Fruit fly (Drosophila melanogaster) whole organism, embryonic: ENCODE results near the gene Rbf2.

Experiments
- Ada2b ChIP-seq: fragments of 200-800 bp; sonication (Bioruptor generic); IDR thresholded peaks from 2 replicates; pipeline ENCODE4 v1.3.6; 2022; ENCODE audit warnings: missing biosample characterization, missing genetic modification characterization
- CG10209 ChIP-seq: fragments of 200-800 bp; sonication (Bioruptor generic); optimal IDR thresholded peaks from 3 replicates; lab custom pipeline; 2017; ENCODE audit warnings: missing biosample characterization, mild to moderate bottlenecking, missing genetic modification characterization, missing genetic modification reagents
- CG11560 ChIP-seq: fragments of 200-800 bp; sonication (Bioruptor generic); IDR thresholded peaks from 3 replicates; pipeline ENCODE4 v1.3.6; 2022; ENCODE audit warnings: missing biosample characterization, missing genetic modification characterization
- CG15011 ChIP-seq: fragments of 200-800 bp; sonication (Bioruptor generic); optimal IDR thresholded peaks from 3 replicates; lab custom pipeline; 2018; ENCODE audit warnings: missing biosample characterization, mild to moderate bottlenecking, missing genetic modification characterization
- CG17328 ChIP-seq: fragments of 200-800 bp; sonication (Bioruptor generic); IDR thresholded peaks from 2 replicates; pipeline ENCODE4 v1.3.6; 2022; ENCODE audit warnings: missing biosample characterization, missing genetic modification characterization
- CG2889 ChIP-seq: fragments of 200-800 bp; sonication (Bioruptor generic); IDR thresholded peaks from 3 replicates; pipeline ENCODE4 v1.3.6; 2022; ENCODE audit warnings: missing biosample characterization, missing genetic modification characterization
- CG30403 ChIP-seq: fragments of 200-800 bp; sonication (Bioruptor generic); optimal IDR thresholded peaks from 3 replicates; lab custom pipeline; 2016; ENCODE audit warnings: missing biosample characterization, missing genetic modification characterization
- CG34376 ChIP-seq: fragments of 200-800 bp; sonication (Bioruptor generic); optimal IDR thresholded peaks from 2 replicates; lab custom pipeline; 2018; ENCODE audit warnings: missing biosample characterization, mild to moderate bottlenecking, missing genetic modification characterization
- CG3995 ChIP-seq: fragments of 200-800 bp; sonication (Bioruptor generic); optimal IDR thresholded peaks from 3 replicates; lab custom pipeline; 2016; ENCODE audit warnings: missing biosample characterization, missing genetic modification characterization
- CG43689 ChIP-seq: fragments of 200-800 bp; sonication (Bioruptor generic); IDR thresholded peaks from 2 replicates; pipeline ENCODE4 v1.3.6; 2022; ENCODE audit warnings: missing biosample characterization, missing genetic modification characterization
- CG7357 ChIP-seq: fragments of 200-800 bp; sonication (Bioruptor generic); IDR thresholded peaks from 3 replicates; pipeline ENCODE4 v1.3.6; 2022; ENCODE audit warnings: missing biosample characterization, missing genetic modification characterization
- CkIIα-i1 ChIP-seq: fragments of 200-800 bp; sonication (Bioruptor generic); IDR thresholded peaks from 2 replicates; pipeline ENCODE4 v1.3.6; 2022; ENCODE audit warnings: missing biosample characterization, missing genetic modification characterization
- Dbx ChIP-seq: fragments of 200-800 bp; sonication (Bioruptor generic); IDR thresholded peaks from 3 replicates; pipeline ENCODE4 v1.3.6; 2022; ENCODE audit warnings: missing biosample characterization, missing genetic modification characterization
- Dfd ChIP-seq, 2 experiments: fragments of >200 bp; optimal IDR thresholded peaks; 2 replicates each; lab custom pipeline; 2017; ENCODE audit warnings: missing biosample characterization in 2 of 2, missing genetic modification characterization in 2 of 2
- Ets65A ChIP-seq: fragments of 200-800 bp; sonication (Bioruptor generic); peaks from one replicate; lab custom pipeline; 2016; ENCODE audit warnings: missing biosample characterization, missing genetic modification characterization
- GATAe ChIP-seq: fragments of 200-800 bp; sonication (Bioruptor generic); conservative IDR thresholded peaks from 2 replicates; pipeline ENCODE4 v1.3.6; 2022; ENCODE audit warnings: missing biosample characterization, missing genetic modification characterization
- HLHmδ ChIP-seq: fragments of 200-800 bp; sonication (Bioruptor generic); optimal IDR thresholded peaks from 2 replicates; lab custom pipeline; 2018; ENCODE audit warnings: missing biosample characterization, mild to moderate bottlenecking, missing genetic modification characterization, moderate library complexity
- Hey ChIP-seq: fragments of 200-800 bp; sonication (Bioruptor generic); optimal IDR thresholded peaks from 3 replicates; lab custom pipeline; 2018; ENCODE audit warnings: missing biosample characterization, mild to moderate bottlenecking, missing genetic modification characterization
- Hr39 ChIP-seq: fragments of >200 bp; optimal IDR thresholded peaks from 2 replicates; lab custom pipeline; 2017
- Hr78 ChIP-seq, 2 experiments: fragments of 200-800 bp in 1 of 2; fragments of >200 bp in 1 of 2; sonication (Bioruptor generic) in 1 of 2; optimal IDR thresholded peaks; 2 replicates each; lab custom pipeline; 2017 to 2019; ENCODE audit warnings: missing biosample characterization in 2 of 2, missing genetic modification characterization in 2 of 2, mild to moderate bottlenecking in 1 of 2, moderate library complexity in 1 of 2
- Med ChIP-seq: fragments of 200-800 bp; sonication (Bioruptor generic); peaks from one replicate; lab custom pipeline; 2016; ENCODE audit warnings: missing biosample characterization, missing genetic modification characterization, mild to moderate bottlenecking, inconsistent platforms, moderate library complexity
- Meics ChIP-seq: fragments of 200-800 bp; sonication (Bioruptor generic); optimal IDR thresholded peaks from 2 replicates; lab custom pipeline; 2017; ENCODE audit warnings: missing biosample characterization, mild to moderate bottlenecking, missing genetic modification characterization
- Nf-YB ChIP-seq: fragments of 200-800 bp; sonication (Bioruptor generic); optimal IDR thresholded peaks from 3 replicates; lab custom pipeline; 2019; ENCODE audit warnings: missing biosample characterization, mild to moderate bottlenecking, missing genetic modification characterization, moderate library complexity
- Nf-YC ChIP-seq: fragments of 200-800 bp; optimal IDR thresholded peaks from 3 replicates; lab custom pipeline; 2019; ENCODE audit warnings: missing biosample characterization, mild to moderate bottlenecking, missing genetic modification characterization, moderate library complexity
- NfI ChIP-seq: fragments of 200-800 bp; sonication (Bioruptor generic); optimal IDR thresholded peaks from 3 replicates; lab custom pipeline; 2018; ENCODE audit warnings: missing biosample characterization, mild to moderate bottlenecking, missing genetic modification characterization, moderate library complexity
- Ssrp ChIP-seq: fragments of 200-800 bp; sonication (Bioruptor generic); optimal IDR thresholded peaks from 2 replicates; lab custom pipeline; 2018; ENCODE audit warnings: missing biosample characterization, mild to moderate bottlenecking, missing genetic modification characterization, moderate library complexity
- Stat92E ChIP-seq, 3 experiments: fragments of >200 bp in 2 of 3; fragments of 200-800 bp in 1 of 3; sonication (Bioruptor generic) in 1 of 3; optimal IDR thresholded peaks; 2 replicates each; lab custom pipeline; 2017 to 2019; ENCODE audit warnings: missing biosample characterization in 3 of 3, missing genetic modification characterization in 3 of 3, mild to moderate bottlenecking in 1 of 3, moderate library complexity in 1 of 3
- chm ChIP-seq: fragments of 200-800 bp; sonication (Bioruptor generic); IDR thresholded peaks from 2 replicates; pipeline ENCODE4 v1.3.6; 2022; ENCODE audit warnings: missing biosample characterization, missing genetic modification characterization
- crp ChIP-seq, 2 experiments: fragments of 200-800 bp; sonication (Bioruptor generic); optimal IDR thresholded peaks; 2 replicates in 1 of 2; 3 replicates in 1 of 2; lab custom pipeline; 2017; ENCODE audit warnings: missing biosample characterization in 2 of 2, missing genetic modification characterization in 2 of 2, mild to moderate bottlenecking in 1 of 2, moderate library complexity in 1 of 2
- cwo ChIP-seq: fragments of 200-800 bp; sonication (Bioruptor generic); optimal IDR thresholded peaks from 3 replicates; lab custom pipeline; 2017; ENCODE audit warnings: missing biosample characterization, missing genetic modification characterization, mild to moderate bottlenecking, moderate library complexity, missing genetic modification reagents
- gce ChIP-seq: fragments of 200-800 bp; sonication (Bioruptor generic); IDR thresholded peaks from 3 replicates; pipeline ENCODE4 v1.3.6; 2022; ENCODE audit warnings: missing biosample characterization, missing genetic modification characterization
- gcm ChIP-seq: fragments of 200-800 bp; sonication (Bioruptor generic); optimal IDR thresholded peaks from 2 replicates; lab custom pipeline; 2019; ENCODE audit warnings: missing biosample characterization, mild to moderate bottlenecking, missing genetic modification characterization, moderate library complexity
- gcm2 ChIP-seq: fragments of 200-800 bp; sonication (Bioruptor generic); optimal IDR thresholded peaks from 2 replicates; lab custom pipeline; 2016; ENCODE audit warnings: missing biosample characterization, missing genetic modification characterization
- gem ChIP-seq: fragments of 200-800 bp; sonication (Bioruptor generic); optimal IDR thresholded peaks from 2 replicates; lab custom pipeline; 2019; ENCODE audit warnings: missing biosample characterization, mild to moderate bottlenecking, missing genetic modification characterization, moderate library complexity
- grn ChIP-seq: fragments of 200-800 bp; sonication (Bioruptor generic); optimal IDR thresholded peaks from 3 replicates; lab custom pipeline; 2017; ENCODE audit warnings: missing biosample characterization, missing genetic modification characterization
- gt ChIP-seq: fragments of 200-800 bp; sonication (Bioruptor generic); IDR thresholded peaks from 2 replicates; pipeline ENCODE4 v1.3.6; 2022; ENCODE audit warnings: missing biosample characterization, missing genetic modification characterization
- mirr ChIP-seq: fragments of 200-800 bp; sonication (Bioruptor generic); optimal IDR thresholded peaks from 3 replicates; lab custom pipeline; 2018; ENCODE audit warnings: missing biosample characterization, mild to moderate bottlenecking, missing genetic modification characterization
- mld ChIP-seq: fragments of 200-800 bp; sonication (Bioruptor generic); IDR thresholded peaks from 3 replicates; pipeline ENCODE4 v1.3.6; 2022; ENCODE audit warnings: missing biosample characterization, missing genetic modification characterization; ENCODE audit not compliant: partially characterized antibody
- ro ChIP-seq: fragments of 200-800 bp; sonication (Bioruptor generic); IDR thresholded peaks from 2 replicates; pipeline ENCODE4 v1.3.6; 2022; ENCODE audit warnings: missing biosample characterization, missing genetic modification characterization
- schlank ChIP-seq: fragments of 200-800 bp; sonication (Bioruptor generic); optimal IDR thresholded peaks from 2 replicates; lab custom pipeline; 2018; ENCODE audit warnings: missing biosample characterization, mild to moderate bottlenecking, missing genetic modification characterization
- sens-2 ChIP-seq: fragments of 200-800 bp; sonication (Bioruptor generic); IDR thresholded peaks from 2 replicates; pipeline ENCODE4 v1.3.6; 2022; ENCODE audit warnings: missing biosample characterization, missing genetic modification characterization
- seq ChIP-seq: fragments of 200-800 bp; sonication (Bioruptor generic); IDR thresholded peaks from 2 replicates; pipeline ENCODE4 v1.3.6; 2022; ENCODE audit warnings: missing biosample characterization, missing genetic modification characterization
- stc ChIP-seq: fragments of 200-800 bp; sonication (Bioruptor generic); IDR thresholded peaks from 2 replicates; pipeline ENCODE4 v1.3.6; 2022; ENCODE audit warnings: missing biosample characterization, missing genetic modification characterization
- vvl ChIP-seq: fragments of 200-800 bp; sonication (Bioruptor generic); IDR thresholded peaks from 2 replicates; pipeline ENCODE4 v1.3.6; 2022; ENCODE audit warnings: missing biosample characterization, missing genetic modification characterization

Rbf2 gene

dm6 chr3R:16011698-16012332 lies 46.6 kb downstream of the Rbf2 start (continued):
- TF ChIP-seq CG11560 (tag; lab: Robert Waterston, UW) (no peak), stc (GFP tag; lab: Robert Waterston, UW) (no peak), gcm2 (GFP tag; lab: Kevin White, UChicago) (no peak), CG43689 (GFP tag; lab: Robert Waterston, UW) (no peak), CG10209 (GFP tag; lab: Kevin White, UChicago) (no peak), gce (no peak), gem (tag; lab: Kevin White, UChicago) (no peak), chm (GFP tag; lab: Robert Waterston, UW) (no peak), crp (GFP tag; optimal IDR thresholded peaks at IDR 0.05; lab: Kevin White, UChicago) (no peak), sens-2 (GFP tag; lab: Robert Waterston, UW) (no peak), CG3995 (no peak), CkIIα-i1 (no peak), Hr39 (lab: Kevin White, UChicago) (no peak), HLHmδ (GFP tag; lab: Kevin White, UChicago) (no peak), NfI (GFP tag; lab: Kevin White, UChicago) (peak; percentile 11), vvl (GFP tag; lab: Robert Waterston, UW) (no peak), Stat92E (GFP tag; optimal IDR thresholded peaks at IDR 0.05; lab: Kevin White, UChicago) (no peak), CG2889 (GFP tag; lab: Robert Waterston, UW) (no peak), Dfd (GFP tag; optimal IDR thresholded peaks at IDR 0.05; lab: Kevin White, UChicago) (no peak), Ada2b (GFP tag; lab: Robert Waterston, UW) (no peak), mld (GFP tag; lab: Robert Waterston, UW) (no peak)

dm6 chr3R:16013580-16013979 lies 48.3 kb downstream of the Rbf2 start:
- no peak for TF ChIP-seq ro (GFP tag; lab: Robert Waterston, UW)
- TF ChIP-seq Nf-YC (tag; lab: Kevin White, UChicago): peak; percentile 90
- TF ChIP-seq seq (GFP tag; lab: Robert Waterston, UW): peak; percentile 58; the same call in 1 of the 2 replicates
- peak; percentile 38 for TF ChIP-seq Ets65A
- peak; percentile 94 for TF ChIP-seq Nf-YB (GFP tag; lab: Kevin White, UChicago)
- TF ChIP-seq schlank (tag; lab: Kevin White, UChicago): no peak

- TF ChIP-seq CG30403 (GFP tag; lab: Kevin White, UChicago) (no peak), mirr (GFP tag; lab: Kevin White, UChicago) (peak; percentile 60), CG34376 (GFP tag; lab: Kevin White, UChicago) (peak; percentile 52), Hey (tag; lab: Kevin White, UChicago) (peak; percentile 83), Ssrp (tag; lab: Kevin White, UChicago) (no peak), Meics (GFP tag; lab: Kevin White, UChicago) (no peak), CG15011 (GFP tag; lab: Kevin White, UChicago) (no peak), cwo (GFP tag; lab: Kevin White, UChicago) (peak; percentile 90), grn (GFP tag; lab: Kevin White, UChicago) (peak; percentile 77), Hr78 (GFP tag; optimal IDR thresholded peaks at IDR 0.05; lab: Kevin White, UChicago) (peak in 1 of 2 experiments; percentile 1), Med (GFP tag; lab: Kevin White, UChicago) (peak; percentile 2), Dbx (GFP tag; lab: Robert Waterston, UW) (no peak), CG17328 (GFP tag; lab: Robert Waterston, UW) (no peak), GATAe (GFP tag; lab: Robert Waterston, UW) (peak; percentile 86), gt (GFP tag; lab: Robert Waterston, UW) (no peak), gcm (GFP tag; lab: Kevin White, UChicago) (peak; percentile 6), chm (GFP tag; lab: Robert Waterston, UW) (no peak), CG7357 (GFP tag; lab: Robert Waterston, UW) (0 out of 3 replicates have a peak, but pooled peaks have one; percentile 19)
Observed at dm6 chr3R:16014573-16014972, 49.3 kb downstream of the Rbf2 start.
